4 fruit fly cellular contexts compared by ENCODE assay signal in the genomic region with DNA sequence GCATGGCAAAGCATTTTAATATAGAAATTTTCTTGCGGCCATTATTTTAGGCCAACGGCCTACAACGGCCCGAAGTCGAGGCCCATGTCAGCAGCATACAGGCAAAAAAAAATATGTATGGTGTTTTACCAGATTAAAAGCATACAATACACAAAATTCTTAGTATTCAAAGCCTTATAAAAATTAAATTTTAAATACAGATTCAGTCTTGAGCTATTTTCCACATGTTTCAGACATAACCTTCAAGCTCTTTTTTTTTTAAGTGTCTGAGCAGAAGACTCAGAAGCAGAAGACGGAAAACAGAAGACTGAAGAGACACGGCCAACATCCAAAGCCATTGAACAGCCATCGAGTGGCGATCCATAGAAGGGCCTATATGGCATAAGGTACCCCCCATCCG.
TF ChIP-seq lines count a peak whose summit lies in the region.

No protein-coding gene starts in this region.

- TF ChIP-seq CTCF in whole organism, embryonic (GFP tag; optimal IDR thresholded peaks at IDR 0.05; lab: Kevin White, UChicago), result no peak

TF ChIP-seq in whole organism, embryonic, 481 proteins besides CTCF, POLR2A, EP300 and RAD21 (continues in another document):
- TF ChIP-seq CG12769 (tag; optimal IDR thresholded peaks at IDR 0.05; lab: Kevin White, UChicago), result no peak
- TF ChIP-seq CG13894 (tag; optimal IDR thresholded peaks at IDR 0.05; lab: Kevin White, UChicago), result no peak
- peak; percentile 30 for TF ChIP-seq Chrac-16 (GFP tag; optimal IDR thresholded peaks at IDR 0.05; lab: Kevin White, UChicago)
- TF ChIP-seq CG10959 (GFP tag; IDR thresholded peaks at IDR 0.05; lab: Robert Waterston, UW), result peak; percentile 48; the same call in 1 of the 2 replicates
- TF ChIP-seq nau (GFP tag; optimal IDR thresholded peaks at IDR 0.05; lab: Kevin White, UChicago), result no peak
- TF ChIP-seq Med (GFP tag; lab: Kevin White, UChicago), result peak; percentile 46
- peak; percentile 52; the same call in 1 of the 3 replicates for TF ChIP-seq ci (GFP tag; IDR thresholded peaks at IDR 0.05; lab: Robert Waterston, UW)
- TF ChIP-seq ara (GFP tag; IDR thresholded peaks at IDR 0.05; lab: Robert Waterston, UW), result peak; percentile 66
- peak; percentile 73 for TF ChIP-seq Xrp1 (GFP tag; IDR thresholded peaks at IDR 0.05; lab: Robert Waterston, UW)
- no peak for TF ChIP-seq schlank (tag; optimal IDR thresholded peaks at IDR 0.05; lab: Kevin White, UChicago)
- TF ChIP-seq lola (GFP tag; optimal IDR thresholded peaks at IDR 0.05; lab: Kevin White, UChicago), result peak in 1 of 3 experiments; percentile 76
- TF ChIP-seq ac (GFP tag; optimal IDR thresholded peaks at IDR 0.05; lab: Kevin White, UChicago), result no peak
- TF ChIP-seq unpg (GFP tag; optimal IDR thresholded peaks at IDR 0.05; lab: Kevin White, UChicago), result peak; percentile 54
- TF ChIP-seq CG10462 (GFP tag; optimal IDR thresholded peaks at IDR 0.05; lab: Kevin White, UChicago), result no peak
- no peak for TF ChIP-seq hbn (GFP tag; IDR thresholded peaks at IDR 0.05; lab: Robert Waterston, UW; ENCODE audit: partially characterized antibody)
- TF ChIP-seq bcd (GFP tag; optimal IDR thresholded peaks at IDR 0.05; lab: Kevin White, UChicago), result peak; percentile 10
- no peak for TF ChIP-seq slbo (GFP tag; IDR thresholded peaks at IDR 0.05; lab: Robert Waterston, UW)
- peak; percentile 9 for TF ChIP-seq CG3407 (GFP tag; optimal IDR thresholded peaks at IDR 0.05; lab: Kevin White, UChicago)
- peak; percentile 53; the same call in 1 of the 2 replicates for TF ChIP-seq CG31441 (GFP tag; IDR thresholded peaks at IDR 0.05; lab: Robert Waterston, UW)
- peak; percentile 11 for TF ChIP-seq CG10654 (GFP tag; optimal IDR thresholded peaks at IDR 0.05; lab: Kevin White, UChicago)
- no peak for TF ChIP-seq stwl (tag; optimal IDR thresholded peaks at IDR 0.05; lab: Kevin White, UChicago)

TF ChIP-seq in whole organism, prepupa, 60 proteins besides CTCF, POLR2A, EP300 and RAD21 (continues in another document):
- no peak for TF ChIP-seq CG6276 (GFP tag; optimal IDR thresholded peaks at IDR 0.05; lab: Kevin White, UChicago)
- no peak for TF ChIP-seq CG1621 (tag; optimal IDR thresholded peaks at IDR 0.05; lab: Kevin White, UChicago)
- TF ChIP-seq fd59A (GFP tag; optimal IDR thresholded peaks at IDR 0.05; lab: Kevin White, UChicago), result no peak
- TF ChIP-seq CG6163 (GFP tag; IDR thresholded peaks at IDR 0.05; lab: Robert Waterston, UW), result peak; percentile 54; the same call in 1 of the 3 replicates
- no peak for TF ChIP-seq CG8632 (GFP tag; optimal IDR thresholded peaks at IDR 0.05; lab: Kevin White, UChicago)
- no peak for TF ChIP-seq Sox15 (GFP tag; optimal IDR thresholded peaks at IDR 0.05; lab: Kevin White, UChicago)
- no peak for TF ChIP-seq Smox (GFP tag; optimal IDR thresholded peaks at IDR 0.05; lab: Kevin White, UChicago)
- no peak for TF ChIP-seq CG34406 (GFP tag; optimal IDR thresholded peaks at IDR 0.05; lab: Kevin White, UChicago)
- TF ChIP-seq OdsH (GFP tag; optimal IDR thresholded peaks at IDR 0.05; lab: Kevin White, UChicago), result peak; percentile 4
- TF ChIP-seq Eip93F (GFP tag; optimal IDR thresholded peaks at IDR 0.05; lab: Kevin White, UChicago), result no peak
- TF ChIP-seq acj6 (GFP tag; optimal IDR thresholded peaks at IDR 0.05; lab: Kevin White, UChicago), result no peak
- TF ChIP-seq CG8319 (GFP tag; optimal IDR thresholded peaks at IDR 0.05; lab: Kevin White, UChicago), result no peak
- TF ChIP-seq achi (GFP tag; optimal IDR thresholded peaks at IDR 0.05; lab: Kevin White, UChicago), result peak; percentile 14
- peak; percentile 58 for TF ChIP-seq Eip78C (GFP tag; lab: Kevin White, UChicago)
- no peak for TF ChIP-seq Ets96B (tag; optimal IDR thresholded peaks at IDR 0.05; lab: Kevin White, UChicago)
- peak; percentile 24 for TF ChIP-seq topi (GFP tag; optimal IDR thresholded peaks at IDR 0.05; lab: Kevin White, UChicago)
- TF ChIP-seq CG15336 (GFP tag; IDR thresholded peaks at IDR 0.05; lab: Robert Waterston, UW), result peak; percentile 23; the same call in 1 of the 2 replicates
- no peak for TF ChIP-seq Eip75B (GFP tag; optimal IDR thresholded peaks at IDR 0.05; lab: Kevin White, UChicago)
- TF ChIP-seq lz (GFP tag; optimal IDR thresholded peaks at IDR 0.05; lab: Kevin White, UChicago), result peak; percentile 3
- TF ChIP-seq fd85E (GFP tag; optimal IDR thresholded peaks at IDR 0.05; lab: Kevin White, UChicago), result no peak
- no peak for TF ChIP-seq CG6808 (GFP tag; optimal IDR thresholded peaks at IDR 0.05; lab: Kevin White, UChicago)
- no peak for TF ChIP-seq Hr4 (GFP tag; optimal IDR thresholded peaks at IDR 0.05; lab: Kevin White, UChicago)
- TF ChIP-seq salr (GFP tag; optimal IDR thresholded peaks at IDR 0.05; lab: Kevin White, UChicago), result no peak

TF ChIP-seq in whole organism, pupa, 21 proteins besides CTCF, POLR2A, EP300 and RAD21:
- TF ChIP-seq Pif1B (GFP tag; optimal IDR thresholded peaks at IDR 0.05; lab: Kevin White, UChicago) (no peak), CG17806 (tag; optimal IDR thresholded peaks at IDR 0.05; lab: Kevin White, UChicago) (no peak), CG15710 (tag; optimal IDR thresholded peaks at IDR 0.05; lab: Kevin White, UChicago) (peak; percentile 4), CG14655 (GFP tag; optimal IDR thresholded peaks at IDR 0.05; lab: Kevin White, UChicago) (peak; percentile 31), CG9948 (tag; optimal IDR thresholded peaks at IDR 0.05; lab: Kevin White, UChicago) (peak; percentile 20), CG8159 (tag; optimal IDR thresholded peaks at IDR 0.05; lab: Kevin White, UChicago) (peak; percentile 9)

TF ChIP-seq in whole organism, wandering third instar larva, 38 proteins besides CTCF, POLR2A, EP300 and RAD21:
- peak in 1 of 2 experiments; percentile 28 for TF ChIP-seq foxo (GFP tag; optimal IDR thresholded peaks at IDR 0.05; lab: Kevin White, UChicago)
- TF ChIP-seq h (GFP tag; optimal IDR thresholded peaks at IDR 0.05; lab: Kevin White, UChicago), result peak; percentile 3
- no peak for TF ChIP-seq Vsx2 (GFP tag; optimal IDR thresholded peaks at IDR 0.05; lab: Kevin White, UChicago; ENCODE audit: partially characterized antibody)
- TF ChIP-seq fru (GFP tag; optimal IDR thresholded peaks at IDR 0.05; lab: Kevin White, UChicago), result peak; percentile 13

Comparison
In these comparisons a context has a peak if more than half of its experiments do, and no peak if none do; other contexts are left out.
1. Of the 7 proteins assayed by ChIP-seq in both whole organism, embryonic and whole organism, prepupa: peak only in whole organism, embryonic: Blimp-1; only in whole organism, prepupa: none; in both: Sox102F; in neither: 5.